Worm (Caenorhabditis elegans) whole organism, L4 larva: Measurements from ENCODE around the gene srbc-16.

Source experiments
- ZK546.5 ChIP-seq, 2 experiments: sonication (generic microtip); optimal IDR thresholded peaks; 2 replicates each; lab custom pipeline; 2017; ENCODE audit warnings: missing biosample characterization in 2 of 2, missing genetic modification characterization in 2 of 2
- nhr-42 ChIP-seq: fragments of 200-800 bp; sonication (Bioruptor generic); IDR thresholded peaks from 2 replicates; pipeline ENCODE4 v1.3.6; 2022; ENCODE audit warnings: missing genetic modification characterization, missing compliant biosample characterization
- snpc-4 ChIP-seq: fragments of 150-350 bp; optimal IDR thresholded peaks from 2 replicates; lab custom pipeline; 2014; ENCODE audit warnings: missing biosample characterization, missing genetic modification characterization
- unc-39 ChIP-seq: sonication (generic microtip); optimal IDR thresholded peaks from 2 replicates; lab custom pipeline; 2017; ENCODE audit warnings: missing biosample characterization, missing genetic modification characterization

DNA sequence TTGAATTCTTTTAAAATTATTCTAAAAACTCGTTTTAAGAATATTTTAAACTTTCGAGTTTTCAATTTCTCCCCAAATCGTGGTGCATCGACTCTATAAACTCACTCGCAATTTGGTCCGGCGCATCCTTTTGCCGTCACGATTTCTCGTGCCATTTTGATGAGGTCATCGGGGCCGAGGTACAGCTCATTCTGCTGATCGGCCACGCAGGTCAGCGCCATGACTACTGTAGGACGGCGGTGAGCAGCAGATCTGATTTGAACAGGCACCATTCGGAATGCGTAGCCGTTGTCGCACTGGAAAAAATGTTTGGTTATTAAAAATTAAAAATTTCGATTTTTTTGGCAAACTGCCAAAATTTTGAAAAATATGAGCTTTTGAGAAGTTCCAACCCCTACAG lies 49.2 kb upstream of the srbc-16 start:
- no peak for TF ChIP-seq unc-39 (tag; lab: Kevin White, UChicago)
- no peak for TF ChIP-seq snpc-4
- no peak for TF ChIP-seq nhr-42 (GFP tag; lab: Robert Waterston, UW)
- TF ChIP-seq ZK546.5 (tag; optimal IDR thresholded peaks at IDR 0.05; lab: Kevin White, UChicago) = no peak
